Worm (Caenorhabditis elegans) whole organism, late embryonic: ENCODE measurements around the gene Y73B6BL.27.

ENCODE experiments used
- K09A11.1 ChIP-seq: sonication (generic microtip); optimal IDR thresholded peaks from 2 replicates; lab custom pipeline; 2017; ENCODE audit warnings: antibody characterized with exemption, mild to moderate bottlenecking, missing genetic modification characterization, missing compliant biosample characterization; ENCODE audit not compliant: insufficient read depth
- ama-1 ChIP-seq: fragments of 150-350 bp; optimal IDR thresholded peaks from 2 replicates; lab custom pipeline; 2014
- ceh-24 ChIP-seq: sonication (generic microtip); optimal IDR thresholded peaks from 2 replicates; lab custom pipeline; 2016; ENCODE audit warnings: mild to moderate bottlenecking, missing genetic modification characterization, missing compliant biosample characterization
- ceh-9 ChIP-seq: sonication (generic microtip); optimal IDR thresholded peaks from 2 replicates; lab custom pipeline; 2016; ENCODE audit warnings: mild to moderate bottlenecking, missing genetic modification characterization, inconsistent platforms, missing compliant biosample characterization
- hlh-30 ChIP-seq: sonication (generic microtip); optimal IDR thresholded peaks from 2 replicates; lab custom pipeline; 2017; ENCODE audit warnings: antibody characterized with exemption, missing genetic modification characterization, missing compliant biosample characterization; ENCODE audit not compliant: insufficient read depth
- hlh-6 ChIP-seq: sonication (generic microtip); optimal IDR thresholded peaks from 2 replicates; lab custom pipeline; 2016; ENCODE audit warnings: missing genotype, missing genetic modification characterization, missing compliant biosample characterization
- madf-2 ChIP-seq: sonication (generic microtip); optimal IDR thresholded peaks from 2 replicates; lab custom pipeline; 2017; ENCODE audit warnings: missing genetic modification characterization, missing compliant biosample characterization
- nhr-232 ChIP-seq: sonication (generic microtip); optimal IDR thresholded peaks from 2 replicates; lab custom pipeline; 2016; ENCODE audit warnings: missing genetic modification characterization, missing compliant biosample characterization

ce11 chrIV:6506424-6506823 is 33.4 kb upstream of the Y73B6BL.27 start, which contains the start of gene pqn-89:
- TF ChIP-seq madf-2 (tag; lab: Kevin White, UChicago): no peak
- no peak for TF ChIP-seq K09A11.1 (tag; lab: Kevin White, UChicago)
- no peak for TF ChIP-seq ceh-24 (tag; lab: Kevin White, UChicago)
- no peak for TF ChIP-seq ama-1 (lab: Kevin White, UChicago)
- TF ChIP-seq nhr-232 (tag; lab: Kevin White, UChicago): no peak
- no peak for TF ChIP-seq hlh-6 (tag; lab: Kevin White, UChicago)
- TF ChIP-seq hlh-30 (tag; lab: Kevin White, UChicago): no peak
- no peak for TF ChIP-seq ceh-9 (tag; lab: Kevin White, UChicago)
